Worm (Caenorhabditis elegans): ENCODE data around the gene F45G2.8.

- no peak for TF ChIP-seq unc-55 (GFP tag; optimal IDR thresholded peaks at IDR 0.05)
- no peak for TF ChIP-seq ceh-2 (tag; optimal IDR thresholded peaks at IDR 0.05)
- no peak for TF ChIP-seq hlh-6 (tag; optimal IDR thresholded peaks at IDR 0.05)
- no peak for TF ChIP-seq ref-2 (tag; optimal IDR thresholded peaks at IDR 0.05)
- TF ChIP-seq ets-4 (tag; optimal IDR thresholded peaks at IDR 0.05) = no peak
- no peak for TF ChIP-seq fkh-10 (GFP tag; optimal IDR thresholded peaks at IDR 0.05)
- no peak for TF ChIP-seq hlh-15 (tag; optimal IDR thresholded peaks at IDR 0.05)
- no peak for TF ChIP-seq unc-42 (tag; optimal IDR thresholded peaks at IDR 0.05)
- TF ChIP-seq pha-4 (tag; optimal IDR thresholded peaks at IDR 0.05) = no peak
- TF ChIP-seq C38D4.7 (GFP tag; optimal IDR thresholded peaks at IDR 0.05) = no peak
- TF ChIP-seq rnt-1 (tag; optimal IDR thresholded peaks at IDR 0.05) = no peak
- TF ChIP-seq ama-1 (optimal IDR thresholded peaks at IDR 0.05) = no peak
- no peak for TF ChIP-seq nhr-11 (tag; optimal IDR thresholded peaks at IDR 0.05)
- no peak for TF ChIP-seq ceh-34 (tag; optimal IDR thresholded peaks at IDR 0.05)
Measured at ce11 chrIII:13458978-13459596, 23.6 kb upstream of the F45G2.8 start, which contains the start of gene tag-164.

Data from whole organism, late embryonic.